Fruit fly (Drosophila melanogaster): Measurements from ENCODE around the gene ort.
A peak's percentile ranks its signal among the peaks of the same experiment; 100 is the strongest.

The ort gene

DNA sequence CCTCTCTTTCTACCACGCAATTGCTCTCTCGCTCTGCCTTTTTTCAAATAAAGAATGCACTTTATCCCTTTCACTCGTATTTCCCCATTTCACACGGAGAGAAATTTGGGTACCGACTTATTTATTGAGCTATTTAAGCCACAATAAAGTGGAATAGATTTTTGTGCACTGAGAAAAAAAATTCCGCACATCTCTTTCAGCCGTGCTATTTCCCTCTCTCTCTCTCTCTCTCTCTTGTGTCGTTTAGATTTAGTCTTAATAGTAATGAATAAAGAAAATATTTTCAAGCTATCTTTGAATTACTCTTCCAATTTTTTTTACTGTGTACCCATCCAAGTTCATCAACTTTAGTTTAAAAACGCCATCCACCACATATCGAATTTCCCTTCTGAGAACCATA is 35.9 kb upstream of the ort start (continued):
- TF ChIP-seq CG13775 (GFP tag; optimal IDR thresholded peaks at IDR 0.05) (no peak), gt (GFP tag; IDR thresholded peaks at IDR 0.05) (no peak), unpg (GFP tag; optimal IDR thresholded peaks at IDR 0.05) (peak; percentile 68), CG8359 (GFP tag; optimal IDR thresholded peaks at IDR 0.05; ENCODE audit: borderline replicate concordance) (no peak), Opbp (GFP tag; IDR thresholded peaks at IDR 0.05; ENCODE audit: partially characterized antibody) (no peak), CG16863 (GFP tag; optimal IDR thresholded peaks at IDR 0.05) (peak; percentile 49), H15 (GFP tag; IDR thresholded peaks at IDR 0.05) (no peak), BtbVII (GFP tag; optimal IDR thresholded peaks at IDR 0.05) (no peak), mam (GFP tag; optimal IDR thresholded peaks at IDR 0.05) (peak; percentile 56), CG4328 (GFP tag; optimal IDR thresholded peaks at IDR 0.05) (no peak), Hand (GFP tag; optimal IDR thresholded peaks at IDR 0.05) (no peak), knrl (GFP tag; IDR thresholded peaks at IDR 0.05; ENCODE audit: partially characterized antibody) (no peak), CG12104 (GFP tag; optimal IDR thresholded peaks at IDR 0.05) (no peak), da (GFP tag; optimal IDR thresholded peaks at IDR 0.05) (no peak), CG17359 (tag; optimal IDR thresholded peaks at IDR 0.05) (peak; percentile 60), pros (GFP tag; optimal IDR thresholded peaks at IDR 0.05) (no peak), amos (GFP tag; IDR thresholded peaks at IDR 0.05; ENCODE audit: partially characterized antibody) (no peak), D19A (tag; optimal IDR thresholded peaks at IDR 0.05) (peak; percentile 39), CG31388 (GFP tag; optimal IDR thresholded peaks at IDR 0.05) (peak; percentile 28), luna (GFP tag; optimal IDR thresholded peaks at IDR 0.05) (no peak), bab2 (GFP tag; optimal IDR thresholded peaks at IDR 0.05) (peak; percentile 72), E2f2 (GFP tag; IDR thresholded peaks at IDR 0.05) (no peak; the same call in 1 of the 2 replicates), CG15601 (tag; optimal IDR thresholded peaks at IDR 0.05) (peak; percentile 19), CG3726 (GFP tag; IDR thresholded peaks at IDR 0.05) (peak; percentile 55; the same call in 1 of the 3 replicates), CG1529 (GFP tag; optimal IDR thresholded peaks at IDR 0.05) (peak; percentile 21), gsb (GFP tag; IDR thresholded peaks at IDR 0.05) (0 out of 2 replicates have a peak, but pooled peaks have one; percentile 20), CG2129 (GFP tag; IDR thresholded peaks at IDR 0.05; ENCODE audit: partially characterized antibody) (no peak), Hr3 (GFP tag; optimal IDR thresholded peaks at IDR 0.05) (peak; percentile 18), Trl (optimal IDR thresholded peaks at IDR 0.05) (peak in 1 of 2 experiments; percentile 14), Trl (GFP tag; optimal IDR thresholded peaks at IDR 0.05) (peak; percentile 23), Antp (GFP tag; optimal IDR thresholded peaks at IDR 0.05) (peak; percentile 43), ato (GFP tag; IDR thresholded peaks at IDR 0.05; ENCODE audit: partially characterized antibody) (no peak), sug (tag; optimal IDR thresholded peaks at IDR 0.05) (no peak), nerfin-2 (GFP tag; IDR thresholded peaks at IDR 0.05; ENCODE audit: partially characterized antibody) (no peak), CG12155 (GFP tag; optimal IDR thresholded peaks at IDR 0.05) (peak; percentile 47), Elba2 (GFP tag; optimal IDR thresholded peaks at IDR 0.05) (no peak), grn (GFP tag; optimal IDR thresholded peaks at IDR 0.05) (no peak), slp2 (GFP tag; optimal IDR thresholded peaks at IDR 0.05) (peak; percentile 36), Mes4 (GFP tag; optimal IDR thresholded peaks at IDR 0.05) (no peak), dan (GFP tag; IDR thresholded peaks at IDR 0.05) (no peak), Aef1 (GFP tag; IDR thresholded peaks at IDR 0.05) (peak; percentile 62), ash1 (GFP tag; optimal IDR thresholded peaks at IDR 0.05) (no peak), CG6654 (GFP tag; optimal IDR thresholded peaks at IDR 0.05) (no peak), MBD-R2 (GFP tag; IDR thresholded peaks at IDR 0.05) (no peak; the same call in 1 of the 2 replicates), sima (GFP tag; optimal IDR thresholded peaks at IDR 0.05) (no peak), CG6791 (GFP tag; IDR thresholded peaks at IDR 0.05; ENCODE audit: partially characterized antibody) (no peak), Sox102F (GFP tag; optimal IDR thresholded peaks at IDR 0.05) (peak; percentile 73), chif (GFP tag; optimal IDR thresholded peaks at IDR 0.05) (peak; percentile 21 to 48), pb (GFP tag; optimal IDR thresholded peaks at IDR 0.05) (peak; percentile 54), CG1024 (GFP tag; IDR thresholded peaks at IDR 0.05) (no peak), CG6254 (GFP tag; optimal IDR thresholded peaks at IDR 0.05) (peak; percentile 27)
